Fruit fly (Drosophila melanogaster) whole organism, prepupa: ENCODE measurements around the gene Vm32E.

Source experiments
- CG10631 ChIP-seq: fragments of 200-800 bp; sonication (Bioruptor generic); optimal IDR thresholded peaks from 2 replicates; lab custom pipeline; 2016; ENCODE audit warnings: missing biosample characterization, missing genetic modification characterization
- CG10669 ChIP-seq: fragments of 200-800 bp; sonication (Bioruptor generic); optimal IDR thresholded peaks from 3 replicates; lab custom pipeline; 2018; ENCODE audit warnings: missing biosample characterization, mild to moderate bottlenecking, missing genetic modification characterization, moderate library complexity
- CG11762 ChIP-seq: fragments of 200-800 bp; sonication (Bioruptor generic); optimal IDR thresholded peaks from 3 replicates; lab custom pipeline; 2016; ENCODE audit warnings: missing biosample characterization, missing genetic modification characterization; ENCODE audit not compliant: insufficient read depth
- CG11902 ChIP-seq: fragments of 200-800 bp; sonication (Bioruptor generic); optimal IDR thresholded peaks from 3 replicates; lab custom pipeline; 2016; ENCODE audit warnings: missing biosample characterization, missing genetic modification characterization
- CG1621 ChIP-seq: fragments of 200-800 bp; sonication (Bioruptor generic); optimal IDR thresholded peaks from 3 replicates; lab custom pipeline; 2018; ENCODE audit warnings: missing biosample characterization, mild to moderate bottlenecking, missing genetic modification characterization
- CG16779 ChIP-seq: fragments of 200-800 bp; sonication (Bioruptor generic); optimal IDR thresholded peaks from 3 replicates; lab custom pipeline; 2017; ENCODE audit warnings: missing biosample characterization, mild to moderate bottlenecking, missing genetic modification characterization
- CG3032 ChIP-seq: fragments of 200-800 bp; optimal IDR thresholded peaks from 2 replicates; lab custom pipeline; 2019; ENCODE audit warnings: missing biosample characterization, mild to moderate bottlenecking, missing genetic modification characterization, moderate library complexity
- CG31627 ChIP-seq: fragments of 200-800 bp; sonication (Bioruptor generic); optimal IDR thresholded peaks from 3 replicates; lab custom pipeline; 2016; ENCODE audit warnings: missing biosample characterization, missing genetic modification characterization
- CG32006 ChIP-seq: fragments of 200-800 bp; sonication (Bioruptor generic); optimal IDR thresholded peaks from 3 replicates; lab custom pipeline; 2017; ENCODE audit warnings: missing biosample characterization, mild to moderate bottlenecking, missing genetic modification characterization
- CG34406 ChIP-seq: fragments of 200-800 bp; sonication (Bioruptor generic); optimal IDR thresholded peaks from 3 replicates; lab custom pipeline; 2016; ENCODE audit warnings: missing biosample characterization, missing genetic modification characterization
- CG3919 ChIP-seq: fragments of 200-800 bp; sonication (Bioruptor generic); optimal IDR thresholded peaks from 3 replicates; lab custom pipeline; 2016; ENCODE audit warnings: missing biosample characterization, missing genetic modification characterization
- CG4318 ChIP-seq: fragments of 200-800 bp; sonication (Bioruptor generic); optimal IDR thresholded peaks from 3 replicates; lab custom pipeline; 2017; ENCODE audit warnings: missing biosample characterization, mild to moderate bottlenecking, missing genetic modification characterization
- CG6163 ChIP-seq: fragments of 200-800 bp; sonication (Bioruptor generic); IDR thresholded peaks from 3 replicates; pipeline ENCODE4 v1.3.6; 2022; ENCODE audit warnings: missing biosample characterization, missing genetic modification characterization
- CG6276 ChIP-seq: fragments of 200-800 bp; sonication (Bioruptor generic); optimal IDR thresholded peaks from 2 replicates; lab custom pipeline; 2017; ENCODE audit warnings: missing biosample characterization, mild to moderate bottlenecking, missing genetic modification characterization
- CG6854 ChIP-seq: fragments of 200-800 bp; sonication (Bioruptor generic); optimal IDR thresholded peaks from 2 replicates; lab custom pipeline; 2017; ENCODE audit warnings: missing biosample characterization, mild to moderate bottlenecking, missing genetic modification characterization
- CG8119 ChIP-seq: fragments of 200-800 bp; sonication (Bioruptor generic); IDR thresholded peaks from 3 replicates; pipeline ENCODE4 v1.3.6; 2022; ENCODE audit warnings: missing biosample characterization, missing genetic modification characterization
- CG8632 ChIP-seq: fragments of 200-800 bp; sonication (Bioruptor generic); optimal IDR thresholded peaks from 3 replicates; lab custom pipeline; 2016; ENCODE audit warnings: missing biosample characterization, missing genetic modification characterization
- Eip75B ChIP-seq: fragments of 200-800 bp; sonication (Bioruptor generic); optimal IDR thresholded peaks from 3 replicates; lab custom pipeline; 2016; ENCODE audit warnings: missing biosample characterization, missing genetic modification characterization
- Eip78C ChIP-seq: fragments of 200-800 bp; sonication (Bioruptor generic); peaks from one replicate; lab custom pipeline; 2016; ENCODE audit warnings: missing biosample characterization, missing genetic modification characterization
- Ets21C ChIP-seq: fragments of 200-800 bp; sonication (Bioruptor generic); optimal IDR thresholded peaks from 3 replicates; lab custom pipeline; 2016; ENCODE audit warnings: missing biosample characterization, missing genetic modification characterization
- Ets96B ChIP-seq: fragments of 200-800 bp; optimal IDR thresholded peaks from 2 replicates; lab custom pipeline; 2019; ENCODE audit warnings: missing biosample characterization, mild to moderate bottlenecking, missing genetic modification characterization, moderate library complexity
- Gug ChIP-seq: fragments of 200-800 bp; sonication (Bioruptor generic); IDR thresholded peaks from 2 replicates; pipeline ENCODE4 v1.3.6; 2022; ENCODE audit warnings: missing biosample characterization, missing genetic modification characterization
- Hr39 ChIP-seq: fragments of 200-800 bp; sonication (Bioruptor generic); optimal IDR thresholded peaks from 2 replicates; lab custom pipeline; 2016; ENCODE audit warnings: missing biosample characterization, missing genetic modification characterization
- Hr4 ChIP-seq: fragments of 200-800 bp; sonication (Bioruptor generic); optimal IDR thresholded peaks from 3 replicates; lab custom pipeline; 2016; ENCODE audit warnings: missing biosample characterization, missing genetic modification characterization
- Lpt ChIP-seq: fragments of 200-800 bp; sonication (Bioruptor generic); optimal IDR thresholded peaks from 3 replicates; lab custom pipeline; 2016; ENCODE audit warnings: missing biosample characterization, missing genetic modification characterization
- Met ChIP-seq: fragments of 200-800 bp; sonication (Bioruptor generic); optimal IDR thresholded peaks from 3 replicates; lab custom pipeline; 2016; ENCODE audit warnings: missing biosample characterization, missing genetic modification characterization
- OdsH ChIP-seq: fragments of 200-800 bp; sonication (Bioruptor generic); optimal IDR thresholded peaks from 3 replicates; lab custom pipeline; 2016; ENCODE audit warnings: missing biosample characterization, missing genetic modification characterization
- Smox ChIP-seq: fragments of 200-800 bp; sonication (Bioruptor generic); optimal IDR thresholded peaks from 3 replicates; lab custom pipeline; 2016; ENCODE audit warnings: missing biosample characterization, missing genetic modification characterization
- Sox14 ChIP-seq: fragments of 200-800 bp; sonication (Bioruptor generic); optimal IDR thresholded peaks from 3 replicates; lab custom pipeline; 2016; ENCODE audit warnings: missing biosample characterization, missing genetic modification characterization
- achi ChIP-seq: fragments of 200-800 bp; sonication (Bioruptor generic); optimal IDR thresholded peaks from 3 replicates; lab custom pipeline; 2016; ENCODE audit warnings: missing biosample characterization, missing genetic modification characterization
- acj6 ChIP-seq: fragments of 200-800 bp; sonication (Bioruptor generic); optimal IDR thresholded peaks from 3 replicates; lab custom pipeline; 2016; ENCODE audit warnings: missing biosample characterization, missing genetic modification characterization
- cyc ChIP-seq: fragments of 200-800 bp; sonication (Bioruptor generic); optimal IDR thresholded peaks from 3 replicates; lab custom pipeline; 2016; ENCODE audit warnings: missing biosample characterization, missing genetic modification characterization
- dac ChIP-seq: fragments of 200-800 bp; sonication (Bioruptor generic); optimal IDR thresholded peaks from 2 replicates; lab custom pipeline; 2017; ENCODE audit warnings: missing biosample characterization, mild to moderate bottlenecking, missing genetic modification characterization
- dsx ChIP-seq: fragments of 200-800 bp; optimal IDR thresholded peaks from 3 replicates; lab custom pipeline; 2019; ENCODE audit warnings: missing biosample characterization, mild to moderate bottlenecking, missing genetic modification characterization, moderate library complexity; ENCODE audit not compliant: poor library complexity, severe bottlenecking
- eg ChIP-seq: fragments of 200-800 bp; sonication (Bioruptor generic); IDR thresholded peaks from 3 replicates; pipeline ENCODE4 v1.3.6; 2022; ENCODE audit warnings: missing biosample characterization, missing genetic modification characterization
- esn ChIP-seq: fragments of 200-800 bp; sonication (Bioruptor generic); optimal IDR thresholded peaks from 2 replicates; lab custom pipeline; 2016; ENCODE audit warnings: missing biosample characterization, mild to moderate bottlenecking, missing genetic modification characterization, moderate library complexity
- fd85E ChIP-seq: fragments of 200-800 bp; sonication (Bioruptor generic); optimal IDR thresholded peaks from 3 replicates; lab custom pipeline; 2016; ENCODE audit warnings: missing biosample characterization, missing genetic modification characterization
- fkh ChIP-seq: fragments of 200-800 bp; sonication (Bioruptor generic); optimal IDR thresholded peaks from 3 replicates; lab custom pipeline; 2017; ENCODE audit warnings: missing biosample characterization, mild to moderate bottlenecking, missing genetic modification characterization, moderate library complexity
- lz ChIP-seq: fragments of 200-800 bp; sonication (Bioruptor generic); optimal IDR thresholded peaks from 3 replicates; lab custom pipeline; 2016; ENCODE audit warnings: missing biosample characterization, missing genetic modification characterization
- net ChIP-seq: fragments of 200-800 bp; sonication (Bioruptor generic); optimal IDR thresholded peaks from 3 replicates; lab custom pipeline; 2016; ENCODE audit warnings: missing biosample characterization, missing genetic modification characterization
- pdm3 ChIP-seq: fragments of 200-800 bp; sonication (Bioruptor generic); optimal IDR thresholded peaks from 3 replicates; lab custom pipeline; 2016; ENCODE audit warnings: missing biosample characterization, missing genetic modification characterization
- spab ChIP-seq: fragments of 200-800 bp; sonication (Bioruptor generic); optimal IDR thresholded peaks from 2 replicates; lab custom pipeline; 2017; ENCODE audit warnings: missing biosample characterization, mild to moderate bottlenecking, missing genetic modification characterization, missing genetic modification reagents
- svp ChIP-seq: fragments of 200-800 bp; sonication (Bioruptor generic); peaks from one replicate; lab custom pipeline; 2016; ENCODE audit warnings: missing biosample characterization, missing genetic modification characterization
- topi ChIP-seq: fragments of 200-800 bp; sonication (Bioruptor generic); optimal IDR thresholded peaks from 3 replicates; lab custom pipeline; 2016; ENCODE audit warnings: missing biosample characterization, missing genetic modification characterization

Vm32E gene

DNA sequence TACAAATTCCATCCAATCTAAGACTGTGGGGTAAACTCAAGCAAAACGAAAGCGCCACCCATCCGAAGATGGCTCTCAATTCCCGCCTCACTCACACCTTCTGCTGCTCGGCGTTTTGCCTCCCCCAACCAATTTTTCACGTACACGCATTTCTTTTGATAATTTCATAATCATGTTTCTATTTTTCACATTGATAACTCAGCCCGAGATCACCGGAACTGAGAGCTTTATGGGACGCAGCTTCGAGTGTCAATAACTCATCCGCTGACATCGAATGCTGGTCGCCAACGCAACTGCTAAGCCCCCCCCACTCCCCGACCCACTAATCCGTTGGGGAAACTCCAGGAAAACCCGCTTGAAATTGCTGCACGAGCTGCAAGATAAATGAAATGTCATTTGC lies 36.0 kb upstream of the Vm32E start:
- no peak for TF ChIP-seq CG11762 (GFP tag; lab: Kevin White, UChicago)
- no peak for TF ChIP-seq CG3919 (GFP tag; lab: Kevin White, UChicago)
- no peak for TF ChIP-seq CG6276
- TF ChIP-seq CG8119 = no peak
- TF ChIP-seq dsx (GFP tag; lab: Kevin White, UChicago) = no peak
- no peak for TF ChIP-seq Lpt (GFP tag; lab: Kevin White, UChicago)
- TF ChIP-seq, all 60 proteins: peak for 0

DNA sequence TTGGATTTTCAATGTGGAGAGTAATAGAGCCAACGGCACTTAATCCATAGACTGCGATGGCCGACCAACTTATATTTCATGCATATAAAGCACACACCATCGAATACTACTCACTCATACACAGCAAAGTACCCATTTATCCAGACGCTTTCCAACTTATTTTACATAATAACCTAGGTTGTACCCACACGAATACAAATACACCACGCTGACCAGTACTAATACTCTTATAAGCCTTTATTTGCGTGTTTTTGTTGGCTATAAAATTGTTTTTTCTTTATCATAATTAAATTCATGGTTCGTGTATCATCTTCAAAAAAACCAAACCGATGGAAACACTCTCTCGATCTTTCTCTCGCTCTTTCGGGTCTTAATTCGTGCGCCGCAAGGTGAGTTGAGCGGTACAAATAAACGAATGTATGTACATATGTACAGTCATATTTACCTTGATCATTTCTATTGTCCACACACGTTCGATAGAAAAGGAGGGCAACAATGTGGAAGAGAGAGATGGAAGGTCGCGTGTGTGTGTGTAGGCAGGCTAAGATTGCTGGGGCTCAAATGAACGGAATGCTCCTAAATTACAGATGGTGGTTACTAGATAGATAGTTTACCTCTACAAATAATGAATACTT lies 35.3 kb upstream of the Vm32E start:
- peak; percentile 84 for TF ChIP-seq fkh (GFP tag; lab: Kevin White, UChicago)
- TF ChIP-seq svp (GFP tag; lab: Kevin White, UChicago) = no peak

dm6 chr2L:11203494-11204010 lies 32.1 kb upstream of the Vm32E start, which contains the start of gene Ca-beta:
TSS of gene Ca-beta (minus strand) at chr2L:11203544.
- peak; percentile 64; the same call in 1 of the 3 replicates for TF ChIP-seq CG6163 (GFP tag; lab: Robert Waterston, UW)
- TF ChIP-seq Eip78C (GFP tag; lab: Kevin White, UChicago) = peak; percentile 61
- TF ChIP-seq cyc = peak; percentile 1
- peak; percentile 27 for TF ChIP-seq Eip75B (GFP tag; lab: Kevin White, UChicago)
- TF ChIP-seq CG10631 = peak; percentile 12
- TF ChIP-seq acj6 (GFP tag; lab: Kevin White, UChicago) = no peak
- no peak for TF ChIP-seq CG6854 (GFP tag; lab: Kevin White, UChicago)
- TF ChIP-seq Ets96B (tag; lab: Kevin White, UChicago) = peak; percentile 29
- TF ChIP-seq Hr4 (GFP tag; lab: Kevin White, UChicago) = peak; percentile 33
- TF ChIP-seq CG11902 (GFP tag; lab: Kevin White, UChicago) = no peak
- TF ChIP-seq Lpt (GFP tag; lab: Kevin White, UChicago) = no peak
- no peak for TF ChIP-seq Hr39 (GFP tag; lab: Kevin White, UChicago)
- TF ChIP-seq OdsH (GFP tag; lab: Kevin White, UChicago) = no peak
- TF ChIP-seq CG31627 (GFP tag; lab: Kevin White, UChicago) = peak; percentile 0
- TF ChIP-seq eg (GFP tag; lab: Robert Waterston, UW) = peak; percentile 21; the same call in 1 of the 3 replicates
- TF ChIP-seq esn (GFP tag; lab: Kevin White, UChicago) = peak; percentile 24
- peak; percentile 8 for TF ChIP-seq net
- TF ChIP-seq CG32006 (GFP tag; lab: Kevin White, UChicago) = peak; percentile 18
- peak; percentile 2 for TF ChIP-seq topi (GFP tag; lab: Kevin White, UChicago)
- TF ChIP-seq CG3919 (GFP tag; lab: Kevin White, UChicago) = peak; percentile 36
- no peak for TF ChIP-seq CG10669 (GFP tag; lab: Kevin White, UChicago)
- no peak for TF ChIP-seq fkh (GFP tag; lab: Kevin White, UChicago)
- TF ChIP-seq svp (GFP tag; lab: Kevin White, UChicago) = peak; percentile 74
- peak; percentile 23 for TF ChIP-seq pdm3
- TF ChIP-seq Sox14 (GFP tag; lab: Kevin White, UChicago) = peak; percentile 11
- TF ChIP-seq Met = peak; percentile 22
- TF ChIP-seq CG8632 (GFP tag; lab: Kevin White, UChicago) = no peak
- TF ChIP-seq CG3032 (tag; lab: Kevin White, UChicago) = peak; percentile 15
- peak; percentile 1 for TF ChIP-seq lz
- TF ChIP-seq CG34406 (GFP tag; lab: Kevin White, UChicago) = peak; percentile 6
- TF ChIP-seq Smox (GFP tag; lab: Kevin White, UChicago) = no peak

DNA sequence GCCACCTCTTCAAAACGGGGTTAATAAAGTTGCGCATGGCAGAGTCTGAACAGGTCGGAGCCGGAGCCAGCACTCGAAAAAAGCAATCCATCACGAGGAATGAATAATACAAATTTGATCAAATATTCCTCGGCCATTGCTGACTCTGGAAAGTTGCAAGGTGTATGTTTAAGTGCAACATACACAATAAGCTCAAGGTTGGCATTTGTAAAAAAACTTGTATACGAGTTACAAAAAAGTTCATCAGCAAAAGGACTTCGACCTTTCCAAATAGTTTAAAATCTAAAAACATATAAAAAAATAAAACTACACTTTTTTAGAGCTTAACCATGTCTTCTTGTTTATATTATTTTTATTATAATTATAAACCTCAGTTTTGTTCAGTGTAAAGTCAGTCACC lies 29.3 kb upstream of the Vm32E start:
- TF ChIP-seq CG8632 (GFP tag; lab: Kevin White, UChicago) (no peak), CG1621 (tag; lab: Kevin White, UChicago) (no peak), CG34406 (GFP tag; lab: Kevin White, UChicago) (peak; percentile 17), lz (no peak), Eip75B (GFP tag; lab: Kevin White, UChicago) (no peak), CG4318 (GFP tag; lab: Kevin White, UChicago) (no peak), OdsH (GFP tag; lab: Kevin White, UChicago) (peak; percentile 29), Gug (no peak), CG3032 (tag; lab: Kevin White, UChicago) (no peak), dac (GFP tag; lab: Kevin White, UChicago) (no peak), Ets21C (GFP tag; lab: Kevin White, UChicago) (no peak), CG6163 (GFP tag; lab: Robert Waterston, UW) (0 out of 3 replicates have a peak, but pooled peaks have one; percentile 36), achi (GFP tag; lab: Kevin White, UChicago) (peak; percentile 19), topi (GFP tag; lab: Kevin White, UChicago) (no peak), fd85E (no peak), CG10669 (GFP tag; lab: Kevin White, UChicago) (no peak), CG8119 (peak; percentile 52; the same call in 2 of the 3 replicates), acj6 (GFP tag; lab: Kevin White, UChicago) (peak; percentile 36), CG16779 (tag; lab: Kevin White, UChicago) (no peak), spab (GFP tag; lab: Kevin White, UChicago) (peak; percentile 6), CG11902 (GFP tag; lab: Kevin White, UChicago) (no peak)
